Worm (Caenorhabditis elegans) whole organism, L2 larva: ENCODE data around the gene F01F1.15.
A peak's percentile ranks its signal among the peaks of the same experiment; 100 is the strongest.

Source experiments
- F13H6.1 ChIP-seq: sonication (generic microtip); optimal IDR thresholded peaks from 2 replicates; lab custom pipeline; 2016; ENCODE audit warnings: missing genetic modification characterization, missing compliant biosample characterization
- aly-2 ChIP-seq: fragments of 150-350 bp; optimal IDR thresholded peaks from 2 replicates; lab custom pipeline; 2014; ENCODE audit warnings: missing biosample characterization, missing genetic modification characterization
- ama-1 ChIP-seq: fragments of 150-350 bp; optimal IDR thresholded peaks from 2 replicates; lab custom pipeline; 2018; ENCODE audit warnings: inconsistent platforms
- egl-27 ChIP-seq: sonication (generic microtip); optimal IDR thresholded peaks from 3 replicates; lab custom pipeline; 2017; ENCODE audit warnings: missing biosample characterization, missing genetic modification reagents, missing genetic modification characterization
- elt-1 ChIP-seq: fragments of 150-350 bp; optimal IDR thresholded peaks from 2 replicates; lab custom pipeline; 2014; ENCODE audit warnings: missing biosample characterization, missing genetic modification characterization
- fos-1 ChIP-seq: fragments of 150-350 bp; optimal IDR thresholded peaks from 2 replicates; lab custom pipeline; 2014; ENCODE audit warnings: missing biosample characterization, missing genetic modification characterization
- mab-5 ChIP-seq: fragments of 150-350 bp; optimal IDR thresholded peaks from 2 replicates; lab custom pipeline; 2014; ENCODE audit warnings: missing biosample characterization, missing genetic modification characterization
- nhr-12 ChIP-seq: fragments of 150-350 bp; optimal IDR thresholded peaks from 2 replicates; lab custom pipeline; 2014; ENCODE audit warnings: missing biosample characterization, missing genetic modification characterization
- nhr-77 ChIP-seq: fragments of 150-350 bp; optimal IDR thresholded peaks from 2 replicates; lab custom pipeline; 2014; ENCODE audit warnings: missing biosample characterization, missing genetic modification characterization
- skn-1 ChIP-seq: sonication (generic microtip); optimal IDR thresholded peaks from 2 replicates; lab custom pipeline; 2017; ENCODE audit warnings: missing biosample characterization, missing genetic modification characterization
- snpc-4 ChIP-seq: fragments of 150-350 bp; optimal IDR thresholded peaks from 2 replicates; lab custom pipeline; 2014; ENCODE audit warnings: missing biosample characterization, missing genetic modification characterization
- unc-55 ChIP-seq: fragments of 150-350 bp; sonication (generic microtip); optimal IDR thresholded peaks from 3 replicates; lab custom pipeline; 2014; ENCODE audit warnings: missing biosample characterization, missing genetic modification reagents, missing genetic modification characterization
- ztf-4 ChIP-seq: fragments of 150-350 bp; optimal IDR thresholded peaks from 2 replicates; lab custom pipeline; 2014; ENCODE audit warnings: missing biosample characterization, missing genetic modification characterization

DNA sequence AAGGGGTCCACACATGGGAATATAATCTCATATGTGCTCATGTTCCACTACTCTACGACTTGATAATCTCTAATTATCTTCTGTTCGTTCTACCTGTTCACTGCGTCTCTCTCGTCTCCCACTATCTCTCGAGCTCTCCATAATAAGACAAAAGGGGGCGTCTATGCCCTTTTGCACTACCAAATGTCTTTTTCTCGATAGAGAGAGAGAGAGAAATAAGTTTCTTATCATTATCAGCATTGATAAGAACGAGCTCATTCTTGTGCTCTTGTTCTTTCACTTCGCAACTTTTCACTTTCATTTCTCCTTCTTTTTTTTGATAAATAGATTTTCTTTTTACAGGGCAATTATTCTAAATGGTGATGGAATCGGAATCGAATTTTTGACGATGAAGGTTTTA is 46.6 kb upstream of the F01F1.15 start:
- TF ChIP-seq ztf-4 (tag; lab: Kevin White, UChicago), result no peak
- peak; percentile 57 for TF ChIP-seq skn-1 (tag; lab: Kevin White, UChicago)
- TF ChIP-seq mab-5 (tag; lab: Kevin White, UChicago), result no peak
- no peak for TF ChIP-seq unc-55 (GFP tag; lab: Kevin White, UChicago)
- TF ChIP-seq elt-1 (tag; lab: Kevin White, UChicago), result no peak
- no peak for TF ChIP-seq nhr-77 (tag; lab: Kevin White, UChicago)
- no peak for TF ChIP-seq ama-1 (lab: Kevin White, UChicago)
- no peak for TF ChIP-seq snpc-4 (tag; lab: Kevin White, UChicago)
- peak; percentile 78 for TF ChIP-seq fos-1 (tag; lab: Kevin White, UChicago)
- TF ChIP-seq egl-27 (tag; lab: Kevin White, UChicago), result no peak
- no peak for TF ChIP-seq nhr-12
- TF ChIP-seq aly-2 (tag; lab: Kevin White, UChicago), result no peak
- TF ChIP-seq F13H6.1, result no peak
